Worm (Caenorhabditis elegans): Measurements from ENCODE around the gene C49H3.3.

C49H3.3 gene

DNA sequence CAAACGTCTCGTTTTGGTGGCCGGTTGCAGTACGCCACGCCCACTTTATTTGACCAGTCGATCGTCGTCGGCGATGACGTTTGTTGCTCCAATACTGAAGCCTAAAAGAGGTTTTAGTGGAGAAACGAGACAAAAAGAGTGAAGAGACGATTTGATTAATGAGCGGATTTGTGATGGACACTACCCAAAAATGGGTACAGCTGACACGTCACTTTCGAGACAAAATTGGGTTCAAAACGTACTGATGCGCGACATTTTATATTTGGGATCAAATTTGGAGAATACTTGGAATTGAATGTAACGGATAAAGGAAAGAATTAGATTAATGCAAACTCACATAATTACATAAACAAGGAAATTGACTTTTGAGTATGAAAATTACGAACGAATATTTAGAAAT is 26.7 kb upstream of the C49H3.3 start, which contains the start of gene ilys-4:
TSS of gene ilys-4 (minus strand) at position 101 of the 400 bp plus-strand sequence.
- no peak for TF ChIP-seq tbx-8 (GFP tag; optimal IDR thresholded peaks at IDR 0.05)
- TF ChIP-seq mls-2 (tag; optimal IDR thresholded peaks at IDR 0.05), result no peak
- TF ChIP-seq nhr-28 (tag; optimal IDR thresholded peaks at IDR 0.05), result no peak

DNA sequence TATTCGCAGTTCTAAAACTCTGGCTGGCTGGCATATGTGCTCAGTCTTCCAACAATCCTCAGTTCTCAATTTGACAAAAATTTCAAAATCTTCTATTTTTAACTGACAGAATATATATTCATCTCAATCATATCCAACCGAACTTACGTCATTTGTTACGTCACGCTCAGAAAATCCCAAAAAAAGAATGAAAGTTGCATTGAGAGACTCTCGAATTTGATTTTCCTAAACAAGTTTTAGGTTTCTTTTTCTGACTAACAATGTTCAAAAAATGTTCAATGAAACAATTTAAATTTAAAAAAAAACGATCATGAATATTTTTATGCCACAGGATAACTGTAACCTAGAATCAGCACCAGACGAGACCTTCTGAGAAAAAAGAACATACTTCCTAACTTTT is 26.2 kb upstream of the C49H3.3 start:
- TF ChIP-seq elt-3 (tag; optimal IDR thresholded peaks at IDR 0.05) (no peak), nhr-2 (tag; optimal IDR thresholded peaks at IDR 0.05) (no peak), zip-8 (tag; optimal IDR thresholded peaks at IDR 0.05) (peak; percentile 96), nhr-237 (tag; optimal IDR thresholded peaks at IDR 0.05) (no peak), ceh-43 (GFP tag; optimal IDR thresholded peaks at IDR 0.05) (no peak)

ce11 chrIV:7898489-7898888 is 25.7 kb upstream of the C49H3.3 start:
- TF ChIP-seq sptf-1 (tag; optimal IDR thresholded peaks at IDR 0.05) (no peak), cnd-1 (tag; optimal IDR thresholded peaks at IDR 0.05) (no peak), drap-1 (GFP tag; optimal IDR thresholded peaks at IDR 0.05) (no peak), unc-39 (tag; optimal IDR thresholded peaks at IDR 0.05) (no peak), ceh-39 (tag; optimal IDR thresholded peaks at IDR 0.05) (no peak), tbx-8 (GFP tag; optimal IDR thresholded peaks at IDR 0.05) (no peak), mls-2 (tag; optimal IDR thresholded peaks at IDR 0.05) (no peak), hlh-1 (tag; optimal IDR thresholded peaks at IDR 0.05) (no peak), M03D4.4 (tag; optimal IDR thresholded peaks at IDR 0.05) (no peak), mab-5 (tag; optimal IDR thresholded peaks at IDR 0.05) (no peak), unc-120 (tag; optimal IDR thresholded peaks at IDR 0.05; ENCODE audit: poor library complexity, severe bottlenecking) (no peak), snpc-4 (tag; optimal IDR thresholded peaks at IDR 0.05) (no peak), ceh-83 (GFP tag; optimal IDR thresholded peaks at IDR 0.05) (no peak), lin-32 (GFP tag; optimal IDR thresholded peaks at IDR 0.05) (no peak), pha-4 (tag; optimal IDR thresholded peaks at IDR 0.05) (no peak)

DNA sequence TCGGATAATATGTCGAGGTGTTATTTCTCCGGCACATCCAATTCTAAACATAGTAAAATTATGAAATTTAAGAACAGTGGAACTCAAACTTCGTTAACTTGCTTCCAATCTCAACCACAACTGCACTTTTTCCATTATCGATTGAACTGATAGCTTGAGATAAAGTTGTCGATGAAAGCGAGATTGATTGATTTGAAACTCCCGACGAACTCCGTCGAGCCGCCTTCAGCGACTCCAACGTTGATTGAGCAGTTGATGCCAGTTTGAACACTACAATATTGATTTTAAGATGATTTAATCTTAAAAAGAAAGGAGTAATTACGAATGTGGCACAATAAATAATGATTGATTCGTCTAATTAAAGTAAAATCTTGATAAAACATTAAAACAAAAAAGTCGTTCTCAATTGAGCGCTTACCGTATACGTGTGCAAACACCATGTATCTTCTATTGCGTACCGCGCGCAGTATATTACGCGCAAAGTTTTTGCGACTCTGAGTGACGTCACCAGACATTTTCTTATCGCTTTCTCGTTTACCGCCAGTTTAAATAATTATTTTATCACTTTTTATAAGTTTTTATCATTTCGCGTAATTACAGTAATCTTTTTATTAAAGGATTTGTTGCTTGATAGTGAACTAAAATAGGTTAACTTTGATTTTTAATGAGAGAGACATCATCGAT is 21.8 kb upstream of the C49H3.3 start, which contains the start of gene arp-11:
TSS of gene arp-11 (minus strand) at position 51 of the 684 bp plus-strand sequence.
- TF ChIP-seq ces-1 (GFP tag; optimal IDR thresholded peaks at IDR 0.05), result peak; percentile 49
- TF ChIP-seq lin-13 (tag; optimal IDR thresholded peaks at IDR 0.05), result no peak
- peak; percentile 71 for TF ChIP-seq mep-1 (tag; optimal IDR thresholded peaks at IDR 0.05)
- peak; percentile 96 for TF ChIP-seq lsy-2 (tag; optimal IDR thresholded peaks at IDR 0.05)
- peak; percentile 25 for TF ChIP-seq unc-120 (tag; optimal IDR thresholded peaks at IDR 0.05; ENCODE audit: poor library complexity, severe bottlenecking)
- no peak for TF ChIP-seq tbx-8 (GFP tag; optimal IDR thresholded peaks at IDR 0.05)
- TF ChIP-seq nhr-12 (tag; optimal IDR thresholded peaks at IDR 0.05), result no peak
- TF ChIP-seq drap-1 (GFP tag; optimal IDR thresholded peaks at IDR 0.05), result no peak
- no peak for TF ChIP-seq snpc-4 (tag; optimal IDR thresholded peaks at IDR 0.05)
- no peak for TF ChIP-seq elt-3 (tag; optimal IDR thresholded peaks at IDR 0.05)
- peak; percentile 37 for TF ChIP-seq pha-4 (tag; optimal IDR thresholded peaks at IDR 0.05)
- TF ChIP-seq nhr-76 (tag; optimal IDR thresholded peaks at IDR 0.05), result no peak
- no peak for TF ChIP-seq ham-2 (GFP tag; optimal IDR thresholded peaks at IDR 0.05)
- peak; percentile 55 for TF ChIP-seq nhr-237 (tag; optimal IDR thresholded peaks at IDR 0.05)
- TF ChIP-seq unc-62 (GFP tag; optimal IDR thresholded peaks at IDR 0.05), result no peak
- TF ChIP-seq bed-3 (GFP tag; optimal IDR thresholded peaks at IDR 0.05), result no peak

ce11 chrIV:7903359-7903758 is 20.8 kb upstream of the C49H3.3 start, which contains the start of gene C49H3.6:
Gene C49H3.6, plus strand, starts transcription at chrIV:7903738.
- TF ChIP-seq hlh-1 (tag; optimal IDR thresholded peaks at IDR 0.05) (peak; percentile 30), pha-4 (tag; optimal IDR thresholded peaks at IDR 0.05) (no peak), ces-1 (GFP tag; optimal IDR thresholded peaks at IDR 0.05) (peak; percentile 52)

DNA sequence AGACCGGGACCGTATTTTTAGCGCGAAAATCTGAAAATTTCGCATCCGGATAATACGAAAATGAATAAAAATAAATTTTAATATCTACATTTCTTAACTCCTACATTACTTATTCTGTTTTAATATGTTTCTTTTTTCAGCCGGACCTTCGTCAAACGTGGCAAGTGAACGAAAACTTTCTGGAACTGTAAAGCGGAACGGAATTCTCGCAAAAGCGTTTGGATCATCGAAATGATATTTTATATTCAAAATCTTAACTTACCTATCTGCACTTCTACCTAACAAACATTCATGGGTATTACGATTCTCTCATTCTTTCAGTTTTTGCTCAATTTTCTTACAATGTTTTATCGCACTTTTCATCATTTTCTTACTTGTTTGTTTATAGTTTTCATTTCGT is 17.5 kb upstream of the C49H3.3 start:
- TF ChIP-seq blmp-1 (tag; optimal IDR thresholded peaks at IDR 0.05) (no peak), cnd-1 (tag; optimal IDR thresholded peaks at IDR 0.05) (no peak), mls-2 (tag; optimal IDR thresholded peaks at IDR 0.05) (no peak), unc-62 (GFP tag; optimal IDR thresholded peaks at IDR 0.05) (no peak), ceh-83 (GFP tag; optimal IDR thresholded peaks at IDR 0.05) (no peak), sptf-1 (tag; optimal IDR thresholded peaks at IDR 0.05) (no peak), drap-1 (GFP tag; optimal IDR thresholded peaks at IDR 0.05) (no peak), flh-1 (GFP tag; optimal IDR thresholded peaks at IDR 0.05) (no peak), nhr-2 (tag; optimal IDR thresholded peaks at IDR 0.05) (no peak), unc-120 (tag; optimal IDR thresholded peaks at IDR 0.05; ENCODE audit: poor library complexity, severe bottlenecking) (no peak), nhr-28 (tag; optimal IDR thresholded peaks at IDR 0.05) (no peak), hlh-1 (tag; optimal IDR thresholded peaks at IDR 0.05) (no peak)

Measured in whole organism, mixed stage, embryonic.